Fruit fly (Drosophila melanogaster): ENCODE data around the gene CG7430.

Gene CG7430

DNA sequence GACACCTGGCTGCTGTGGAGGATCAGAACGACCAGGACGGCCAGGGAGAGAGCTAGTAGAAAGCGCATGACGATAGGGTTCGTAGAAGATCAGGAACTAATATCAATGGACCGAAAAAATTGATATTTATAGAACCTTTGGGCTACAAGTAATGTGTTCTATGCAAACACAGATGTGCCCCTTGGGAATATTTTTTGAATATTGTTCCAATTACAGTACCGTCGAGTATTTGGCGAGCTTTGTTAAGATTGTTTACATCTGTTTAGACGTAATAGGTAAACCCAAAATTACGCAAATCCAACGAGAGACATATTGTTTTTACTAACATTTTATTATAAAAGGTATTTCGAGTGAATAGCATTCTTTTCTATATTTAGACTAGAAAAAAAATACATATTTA lies 11.6 kb upstream of the CG7430 start, which contains the start of gene CG32189:
Gene CG32189 (minus strand): TSS at position 101 of the 400 bp plus-strand sequence.
- TF ChIP-seq CG33017 (tag; optimal IDR thresholded peaks at IDR 0.05): no peak
- TF ChIP-seq ovo (GFP tag; optimal IDR thresholded peaks at IDR 0.05): no peak
- TF ChIP-seq CG5204 (GFP tag; optimal IDR thresholded peaks at IDR 0.05): no peak
- TF ChIP-seq Clk (GFP tag; optimal IDR thresholded peaks at IDR 0.05): no peak
- no peak for TF ChIP-seq kay (GFP tag; ENCODE audit: borderline replicate concordance)
- TF ChIP-seq toe (GFP tag; optimal IDR thresholded peaks at IDR 0.05): no peak
- no peak for TF ChIP-seq Crg-1 (GFP tag; optimal IDR thresholded peaks at IDR 0.05)
- TF ChIP-seq CG12768 (GFP tag; optimal IDR thresholded peaks at IDR 0.05): no peak
- no peak for TF ChIP-seq pad (GFP tag; optimal IDR thresholded peaks at IDR 0.05)
- TF ChIP-seq CG1620 (GFP tag; optimal IDR thresholded peaks at IDR 0.05): no peak
- no peak for TF ChIP-seq tj (GFP tag; optimal IDR thresholded peaks at IDR 0.05)
- no peak for TF ChIP-seq CG7045 (GFP tag; optimal IDR thresholded peaks at IDR 0.05)
- TF ChIP-seq Mnt (GFP tag; optimal IDR thresholded peaks at IDR 0.05): no peak
- TF ChIP-seq cnc (optimal IDR thresholded peaks at IDR 0.05): no peak
- TF ChIP-seq CG11617 (GFP tag; optimal IDR thresholded peaks at IDR 0.05): no peak
- TF ChIP-seq cic (GFP tag; optimal IDR thresholded peaks at IDR 0.05): no peak

DNA sequence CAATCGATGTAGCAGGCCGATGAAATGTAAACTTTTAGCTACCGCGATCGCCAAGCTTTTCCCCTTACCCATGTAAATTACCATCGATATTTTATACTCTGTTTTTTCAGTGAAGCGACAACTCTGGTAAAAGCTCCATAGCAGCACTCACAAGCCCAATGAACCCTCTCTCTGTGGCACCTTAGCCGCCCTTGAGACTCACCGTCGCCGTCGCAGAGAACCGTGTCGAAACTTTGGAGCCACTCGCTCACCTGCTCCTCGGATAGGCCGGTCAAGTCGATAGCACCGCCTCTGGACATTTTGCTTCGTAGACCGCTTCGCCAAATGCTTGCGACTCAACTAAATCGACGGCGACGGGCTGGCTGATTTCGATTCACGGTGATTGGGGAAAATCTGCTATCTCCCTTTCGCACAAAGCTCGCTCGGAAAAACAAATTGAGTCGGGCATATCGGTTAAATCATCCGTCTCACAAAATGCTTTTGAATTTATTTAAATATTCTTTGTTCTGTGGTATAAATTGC lies 5.6 kb upstream of the CG7430 start, which contains the start of gene CG5577:
Gene CG5577 (minus strand): TSS at position 343 of the 522 bp plus-strand sequence.
- TF ChIP-seq tj (GFP tag; optimal IDR thresholded peaks at IDR 0.05): peak; percentile 52
- peak; percentile 44 for TF ChIP-seq Mnt (GFP tag; optimal IDR thresholded peaks at IDR 0.05)
- TF ChIP-seq Hr96 (GFP tag; optimal IDR thresholded peaks at IDR 0.05): peak; percentile 67
- TF ChIP-seq kay (GFP tag; ENCODE audit: borderline replicate concordance): no peak
- TF ChIP-seq Crg-1 (GFP tag; optimal IDR thresholded peaks at IDR 0.05): no peak
- peak; percentile 95 for TF ChIP-seq CG14711 (tag; optimal IDR thresholded peaks at IDR 0.05)
- peak; percentile 58 for TF ChIP-seq CG11617 (GFP tag; optimal IDR thresholded peaks at IDR 0.05)
- TF ChIP-seq cnc (optimal IDR thresholded peaks at IDR 0.05): peak in 1 of 2 experiments; percentile 75
- peak; percentile 83 for TF ChIP-seq CG12768 (GFP tag; optimal IDR thresholded peaks at IDR 0.05)
- TF ChIP-seq CG7045 (GFP tag; optimal IDR thresholded peaks at IDR 0.05): peak; percentile 24
- peak; percentile 31 for TF ChIP-seq Clk (GFP tag; optimal IDR thresholded peaks at IDR 0.05)
- TF ChIP-seq CG5204 (GFP tag; optimal IDR thresholded peaks at IDR 0.05): no peak
- peak; percentile 69 for TF ChIP-seq bab1 (GFP tag; optimal IDR thresholded peaks at IDR 0.05)
- no peak for TF ChIP-seq CG1620 (GFP tag; optimal IDR thresholded peaks at IDR 0.05)
- TF ChIP-seq cic (GFP tag; optimal IDR thresholded peaks at IDR 0.05): peak; percentile 78
- TF ChIP-seq CG7101 (tag; optimal IDR thresholded peaks at IDR 0.05): peak; percentile 60
- TF ChIP-seq toe (GFP tag; optimal IDR thresholded peaks at IDR 0.05): peak; percentile 64
- TF ChIP-seq pad (GFP tag; optimal IDR thresholded peaks at IDR 0.05): peak; percentile 98
- TF ChIP-seq CG33017 (tag; optimal IDR thresholded peaks at IDR 0.05): peak; percentile 57
- TF ChIP-seq ovo (GFP tag; optimal IDR thresholded peaks at IDR 0.05): no peak

DNA sequence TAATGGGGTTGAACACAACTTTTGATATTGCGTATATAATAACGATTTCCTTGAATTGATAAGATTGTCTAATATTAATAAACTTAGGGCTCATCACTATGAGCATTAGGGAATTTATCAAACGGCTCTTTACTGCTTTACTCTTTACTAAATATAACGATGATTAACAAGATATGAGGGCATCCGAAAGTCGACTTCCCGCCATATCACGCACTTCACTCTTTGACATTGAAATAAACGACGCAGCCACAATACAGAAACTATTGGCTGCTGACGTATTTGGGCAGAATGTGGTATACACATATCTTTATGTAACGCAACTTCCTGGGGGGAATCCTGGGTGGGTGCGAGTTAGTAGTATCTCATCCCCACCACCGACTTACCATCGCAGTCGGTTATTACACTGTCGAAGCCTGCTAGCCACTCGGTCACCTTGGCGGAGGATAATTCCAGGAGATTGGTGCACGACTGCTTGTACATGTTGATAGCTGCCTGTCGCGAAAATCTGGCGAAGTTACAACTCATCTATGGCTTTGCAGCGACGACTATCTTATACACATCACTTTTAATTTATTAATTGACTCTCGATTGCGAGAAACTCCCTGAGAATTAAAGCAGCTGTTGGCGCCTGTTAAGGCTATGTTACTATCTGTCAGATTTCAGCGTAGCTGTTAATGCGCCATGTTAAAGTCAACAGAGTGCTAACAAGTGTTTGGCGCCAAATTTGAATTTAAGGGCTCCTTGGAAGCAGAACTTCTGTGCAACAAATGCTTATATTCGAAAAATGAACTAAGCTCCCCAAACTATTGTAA lies 3.6 kb upstream of the CG7430 start, which contains the start of gene CG5567:
Gene CG5567 (minus strand): TSS at position 653 of the 812 bp plus-strand sequence.
- TF ChIP-seq CG5204 (GFP tag; optimal IDR thresholded peaks at IDR 0.05) (no peak), CG7101 (tag; optimal IDR thresholded peaks at IDR 0.05) (no peak), CG12768 (GFP tag; optimal IDR thresholded peaks at IDR 0.05) (peak; percentile 10), CG1620 (GFP tag; optimal IDR thresholded peaks at IDR 0.05) (no peak), Mnt (GFP tag; optimal IDR thresholded peaks at IDR 0.05) (no peak)

DNA sequence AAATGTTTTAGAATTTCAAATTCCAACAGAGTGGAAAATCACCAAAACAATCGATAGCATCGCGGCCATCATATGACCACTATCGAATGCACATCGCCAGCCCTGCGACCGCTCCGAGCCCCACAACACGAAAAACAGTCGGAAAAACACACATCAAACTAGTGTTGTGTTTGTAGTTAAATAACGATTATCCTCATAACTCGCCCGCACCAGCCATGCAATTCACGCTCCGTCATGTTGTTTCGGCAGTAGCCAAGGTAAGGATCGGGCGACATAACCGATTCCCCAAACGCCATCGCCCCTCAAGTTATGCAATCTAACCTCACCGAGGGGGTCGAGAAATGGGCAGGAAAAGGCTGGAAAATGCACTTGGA lies 253 bp downstream of the CG7430 start:
- TF ChIP-seq CG11617 (GFP tag; optimal IDR thresholded peaks at IDR 0.05) (peak; percentile 13), CG14711 (tag; optimal IDR thresholded peaks at IDR 0.05) (no peak), Hr96 (GFP tag; optimal IDR thresholded peaks at IDR 0.05) (peak; percentile 57), bab1 (GFP tag; optimal IDR thresholded peaks at IDR 0.05) (peak; percentile 27), tj (GFP tag; optimal IDR thresholded peaks at IDR 0.05) (no peak), CG7045 (GFP tag; optimal IDR thresholded peaks at IDR 0.05) (peak; percentile 20), toe (GFP tag; optimal IDR thresholded peaks at IDR 0.05) (peak; percentile 55), Mnt (GFP tag; optimal IDR thresholded peaks at IDR 0.05) (peak; percentile 2)

DNA sequence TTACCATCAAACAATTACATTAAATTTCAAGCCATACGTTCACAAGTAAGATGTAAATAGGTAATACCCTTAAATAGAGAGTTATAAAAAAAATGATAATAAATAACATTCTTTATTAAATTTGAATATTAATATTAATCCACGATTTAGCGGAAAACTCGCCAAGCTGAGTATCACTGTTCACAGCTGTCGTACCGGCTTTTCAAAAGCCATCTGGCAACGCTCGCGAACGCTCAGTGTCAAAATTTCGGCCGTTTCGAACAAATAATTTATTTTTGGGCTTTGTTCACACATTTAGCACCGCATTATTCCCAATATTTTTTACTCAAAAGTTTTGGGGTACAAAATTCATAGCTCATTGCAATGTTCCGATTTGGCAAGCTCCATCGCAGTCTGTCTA lies 2.8 kb downstream of the CG7430 start, which contains the start of gene TrpRS-m:
Gene TrpRS-m (plus strand): TSS at position 211 of the 400 bp plus-strand sequence.
- TF ChIP-seq bab1 (GFP tag; optimal IDR thresholded peaks at IDR 0.05): peak; percentile 35
- no peak for TF ChIP-seq CG11617 (GFP tag; optimal IDR thresholded peaks at IDR 0.05)

DNA sequence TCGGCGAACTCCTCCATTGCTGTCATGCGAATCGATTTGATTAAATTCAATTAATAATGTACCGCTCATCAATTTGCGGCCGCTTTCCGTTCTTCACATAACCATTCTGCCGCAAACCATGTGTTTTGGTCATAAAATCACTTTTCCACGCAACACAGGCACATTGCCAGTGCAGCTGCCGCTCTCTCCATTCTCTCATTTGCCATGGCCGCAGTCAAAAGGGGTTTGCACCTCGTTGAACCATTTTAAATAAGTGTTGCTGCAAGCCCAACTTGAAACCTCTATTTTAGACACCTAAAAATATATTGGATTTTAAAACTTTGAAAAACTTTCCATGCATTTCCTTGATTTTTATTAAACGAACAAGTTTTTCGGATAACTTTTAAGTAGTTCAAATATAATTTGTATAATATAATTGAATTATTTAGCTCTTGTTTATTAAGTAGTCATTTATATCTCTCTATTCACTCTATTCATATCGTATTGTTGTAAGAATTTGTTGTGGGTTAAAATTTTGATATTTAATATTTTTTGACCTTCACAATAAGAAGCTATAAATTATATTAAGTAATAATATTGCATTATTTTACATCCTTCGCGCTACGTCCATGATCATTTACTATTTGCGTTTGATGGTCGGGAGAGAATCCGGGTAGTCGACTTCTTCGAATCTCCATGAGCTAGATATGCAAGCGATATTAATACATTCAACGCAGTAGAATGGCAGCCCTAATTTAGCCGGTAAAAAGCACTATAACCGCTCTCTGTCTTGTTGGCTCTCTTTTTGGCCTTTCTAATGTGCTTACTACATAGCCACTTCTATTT lies 10.2 kb downstream of the CG7430 start, which contains the start of gene CG5535:
Gene CG5535 (minus strand): TSS at position 140 of the 825 bp plus-strand sequence.
- peak; percentile 95 for TF ChIP-seq CG14711 (tag; optimal IDR thresholded peaks at IDR 0.05)
- TF ChIP-seq pad (GFP tag; optimal IDR thresholded peaks at IDR 0.05): peak; percentile 73
- TF ChIP-seq tj (GFP tag; optimal IDR thresholded peaks at IDR 0.05): peak; percentile 64
- peak; percentile 57 for TF ChIP-seq Mnt (GFP tag; optimal IDR thresholded peaks at IDR 0.05)
- TF ChIP-seq cnc (optimal IDR thresholded peaks at IDR 0.05): no peak
- peak; percentile 54 for TF ChIP-seq CG5204 (GFP tag; optimal IDR thresholded peaks at IDR 0.05)
- peak; percentile 32 for TF ChIP-seq Crg-1 (GFP tag; optimal IDR thresholded peaks at IDR 0.05)
- TF ChIP-seq toe (GFP tag; optimal IDR thresholded peaks at IDR 0.05): peak; percentile 61
- TF ChIP-seq CG11617 (GFP tag; optimal IDR thresholded peaks at IDR 0.05): peak; percentile 92
- TF ChIP-seq Hr96 (GFP tag; optimal IDR thresholded peaks at IDR 0.05): peak; percentile 56
- TF ChIP-seq CG1620 (GFP tag; optimal IDR thresholded peaks at IDR 0.05): peak; percentile 3
- peak; percentile 82 for TF ChIP-seq CG7101 (tag; optimal IDR thresholded peaks at IDR 0.05)
- peak; percentile 16 for TF ChIP-seq ovo (GFP tag; optimal IDR thresholded peaks at IDR 0.05)
- no peak for TF ChIP-seq cic (GFP tag; optimal IDR thresholded peaks at IDR 0.05)
- peak; percentile 7 for TF ChIP-seq Clk (GFP tag; optimal IDR thresholded peaks at IDR 0.05)
- TF ChIP-seq CG7045 (GFP tag; optimal IDR thresholded peaks at IDR 0.05): peak; percentile 81
- TF ChIP-seq CG33017 (tag; optimal IDR thresholded peaks at IDR 0.05): peak; percentile 80
- TF ChIP-seq CG12768 (GFP tag; optimal IDR thresholded peaks at IDR 0.05): peak; percentile 74
- TF ChIP-seq bab1 (GFP tag; optimal IDR thresholded peaks at IDR 0.05): peak; percentile 77
- no peak for TF ChIP-seq kay (GFP tag; ENCODE audit: borderline replicate concordance)

All from whole organism, adult.